Worm (Caenorhabditis elegans): ENCODE data around the gene wdr-5.3.

Gene wdr-5.3

DNA sequence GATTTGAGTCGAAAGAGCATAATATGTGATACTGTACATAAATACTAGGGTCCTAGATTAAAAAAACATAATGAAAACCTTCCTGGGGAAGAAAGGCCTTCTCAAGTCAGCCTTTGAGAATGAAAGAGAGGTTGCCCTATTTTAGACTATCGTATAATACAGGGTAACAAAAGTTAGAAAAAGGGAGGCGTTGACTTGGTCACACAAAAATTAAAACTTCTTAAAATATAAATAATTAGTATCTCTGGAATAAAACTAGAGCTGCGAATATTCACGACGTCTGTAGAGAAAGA, 24.4 kb upstream of the wdr-5.3 start:
- TF ChIP-seq hsf-1 (GFP tag; IDR thresholded peaks at IDR 0.05) (0 out of 2 replicates have a peak, but pooled peaks have one; percentile 8), ztf-28 (GFP tag; IDR thresholded peaks at IDR 0.05) (0 out of 2 replicates have a peak, but pooled peaks have one; percentile 5), K11D2.4 (GFP tag; IDR thresholded peaks at IDR 0.05) (0 out of 2 replicates have a peak, but pooled peaks have one; percentile 3), ztf-3 (GFP tag; optimal IDR thresholded peaks at IDR 0.05) (no peak), ztf-25 (GFP tag; IDR thresholded peaks at IDR 0.05) (peak; percentile 53; the same call in 1 of the 2 replicates), F57A8.1 (GFP tag; optimal IDR thresholded peaks at IDR 0.05) (no peak), F22D6.2 (tag; optimal IDR thresholded peaks at IDR 0.05) (no peak), rpc-1 (optimal IDR thresholded peaks at IDR 0.05) (no peak), rpc-1 (tag; optimal IDR thresholded peaks at IDR 0.05) (no peak), atf-7 (tag; optimal IDR thresholded peaks at IDR 0.05) (no peak), ama-1 (optimal IDR thresholded peaks at IDR 0.05) (no peak), ama-1 (GFP tag; optimal IDR thresholded peaks at IDR 0.05) (peak in 1 of 2 experiments; percentile 5)

DNA sequence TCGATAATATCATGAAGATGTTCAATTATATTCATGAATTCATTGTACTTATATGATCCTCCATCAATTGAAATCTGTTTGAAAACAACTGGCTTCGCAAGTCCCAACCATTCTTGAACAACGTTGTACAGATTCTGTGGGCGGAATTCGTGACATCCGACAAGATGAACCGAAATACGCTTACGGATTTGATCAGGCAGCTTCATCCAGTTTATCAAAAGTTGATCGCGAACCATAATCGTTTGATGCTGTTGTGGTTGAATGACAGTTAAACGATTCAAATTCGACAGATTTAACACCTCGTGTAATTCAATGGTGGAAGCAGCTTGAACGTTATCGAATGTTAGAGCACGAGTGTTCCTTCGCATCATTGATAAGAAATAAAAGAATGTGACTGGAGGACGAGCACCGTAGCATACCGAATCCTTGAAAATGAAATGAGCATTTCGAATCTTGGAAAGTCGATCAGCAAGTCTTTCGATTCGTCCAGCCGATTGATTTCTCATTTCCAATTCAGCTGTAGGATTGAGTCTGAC, 23.1 kb upstream of the wdr-5.3 start:
- TF ChIP-seq C06A6.2 (GFP tag; conservative IDR thresholded peaks at IDR 0.05) (no peak), athp-1 (tag; optimal IDR thresholded peaks at IDR 0.05) (no peak), nhr-80 (tag; optimal IDR thresholded peaks at IDR 0.05) (peak; percentile 71), F55B11.4 (tag; optimal IDR thresholded peaks at IDR 0.05; ENCODE audit: borderline replicate concordance, insufficient read depth) (no peak), F37B4.10 (GFP tag; IDR thresholded peaks at IDR 0.05) (no peak), madf-6 (GFP tag; IDR thresholded peaks at IDR 0.05) (no peak), ztf-18 (tag; optimal IDR thresholded peaks at IDR 0.05) (no peak), cebp-1 (GFP tag; IDR thresholded peaks at IDR 0.05) (no peak), cebp-1 (tag; optimal IDR thresholded peaks at IDR 0.05) (peak; percentile 14), F22D6.2 (tag; optimal IDR thresholded peaks at IDR 0.05) (no peak), attf-3 (GFP tag; conservative IDR thresholded peaks at IDR 0.05) (no peak), atf-7 (tag; optimal IDR thresholded peaks at IDR 0.05) (peak; percentile 11), snpc-3.4 (tag; optimal IDR thresholded peaks at IDR 0.05) (no peak), ceh-91 (GFP tag; IDR thresholded peaks at IDR 0.05) (no peak), dox-1 (GFP tag; IDR thresholded peaks at IDR 0.05) (no peak), egl-18 (GFP tag; IDR thresholded peaks at IDR 0.05) (no peak), attf-5 (GFP tag; optimal IDR thresholded peaks at IDR 0.05) (no peak), him-1 (tag; optimal IDR thresholded peaks at IDR 0.05) (no peak), nhr-179 (tag; optimal IDR thresholded peaks at IDR 0.05) (no peak), B0035.1 (tag; optimal IDR thresholded peaks at IDR 0.05) (no peak), F39B2.1 (GFP tag; IDR thresholded peaks at IDR 0.05) (no peak), lir-1 (GFP tag; conservative IDR thresholded peaks at IDR 0.05) (no peak), tbx-9 (tag; optimal IDR thresholded peaks at IDR 0.05; ENCODE audit: borderline replicate concordance) (no peak), nhr-90 (tag; optimal IDR thresholded peaks at IDR 0.05) (no peak), ets-4 (GFP tag; optimal IDR thresholded peaks at IDR 0.05) (peak; percentile 13)

DNA sequence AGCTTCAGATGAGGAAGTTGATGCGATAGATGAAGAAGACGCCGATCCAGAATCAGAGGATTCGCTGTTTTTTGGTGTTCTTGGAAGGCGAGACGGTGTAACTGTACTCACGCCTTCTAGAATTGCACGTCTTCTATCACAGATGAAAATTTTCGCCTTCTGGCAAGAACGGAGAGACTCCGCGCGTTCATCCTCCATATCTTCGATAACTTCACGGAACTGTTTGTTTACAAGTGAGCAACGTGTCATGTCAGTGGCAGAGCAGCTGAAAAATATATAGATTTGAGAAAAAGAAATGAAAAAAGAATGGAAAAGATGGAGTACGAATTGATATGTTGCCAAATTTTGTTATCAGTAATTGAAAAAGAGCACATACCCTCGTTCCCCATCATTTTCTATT, 22.3 kb upstream of the wdr-5.3 start:
- TF ChIP-seq ztf-28 (GFP tag; IDR thresholded peaks at IDR 0.05) (no peak), lag-1 (GFP tag; IDR thresholded peaks at IDR 0.05) (0 out of 2 replicates have a peak, but pooled peaks have one; percentile 67), nhr-120 (GFP tag; IDR thresholded peaks at IDR 0.05) (0 out of 2 replicates have a peak, but pooled peaks have one; percentile 39), ama-1 (optimal IDR thresholded peaks at IDR 0.05) (no peak), ama-1 (GFP tag; optimal IDR thresholded peaks at IDR 0.05) (no peak), nhr-80 (tag; optimal IDR thresholded peaks at IDR 0.05) (peak; percentile 24), cebp-2 (GFP tag; IDR thresholded peaks at IDR 0.05) (0 out of 2 replicates have a peak, but pooled peaks have one; percentile 15), nfyb-1 (GFP tag; IDR thresholded peaks at IDR 0.05) (peak; percentile 48; the same call in 1 of the 2 replicates), Y56A3A.18 (GFP tag; IDR thresholded peaks at IDR 0.05) (peak; percentile 9; the same call in 1 of the 2 replicates)
